Fruit fly (Drosophila melanogaster) whole organism, wandering third instar larva: ENCODE measurements around the gene CG6791.

Experiments
- Abd-B ChIP-seq: fragments of >200 bp; optimal IDR thresholded peaks from 2 replicates; lab custom pipeline; 2017; ENCODE audit warnings: missing biosample characterization, missing genetic modification characterization
- CG32264 ChIP-seq: fragments of 200-800 bp; sonication (Bioruptor generic); optimal IDR thresholded peaks from 2 replicates; lab custom pipeline; 2016; ENCODE audit warnings: missing biosample characterization, missing genetic modification characterization
- CG9705 ChIP-seq: fragments of 200-800 bp; sonication (Bioruptor generic); optimal IDR thresholded peaks from 2 replicates; lab custom pipeline; 2018; ENCODE audit warnings: missing biosample characterization, mild to moderate bottlenecking, missing genetic modification characterization
- CrebA ChIP-seq: fragments of 200-800 bp; sonication (Bioruptor generic); optimal IDR thresholded peaks from 2 replicates; lab custom pipeline; 2016; ENCODE audit warnings: missing biosample characterization, mild to moderate bottlenecking, missing genetic modification characterization, borderline replicate concordance
- Dfd ChIP-seq: fragments of >200 bp; optimal IDR thresholded peaks from 2 replicates; lab custom pipeline; 2017; ENCODE audit warnings: missing biosample characterization, missing genetic modification characterization
- Dif ChIP-seq: fragments of 200-275, 200-300 bp; sonication (Bioruptor generic); optimal IDR thresholded peaks from 2 replicates; lab custom pipeline; 2018; ENCODE audit warnings: missing biosample characterization, missing genetic modification characterization; ENCODE audit not compliant: partially characterized antibody
- GATAd ChIP-seq: sonication (Bioruptor generic); optimal IDR thresholded peaks from 2 replicates; lab custom pipeline; 2016; ENCODE audit warnings: missing biosample characterization, missing genetic modification characterization
- HLH106 ChIP-seq: fragments of 200-800 bp; optimal IDR thresholded peaks from 3 replicates; lab custom pipeline; 2019; ENCODE audit warnings: missing biosample characterization, mild to moderate bottlenecking, missing genetic modification characterization, moderate library complexity
- Hnf4 ChIP-seq: fragments of 200-800 bp; sonication (Bioruptor generic); optimal IDR thresholded peaks from 2 replicates; lab custom pipeline; 2016; ENCODE audit warnings: missing biosample characterization, mild to moderate bottlenecking, missing genetic modification characterization
- Hr78 ChIP-seq: fragments of >200 bp; optimal IDR thresholded peaks from 2 replicates; lab custom pipeline; 2017; ENCODE audit warnings: missing biosample characterization, missing genetic modification characterization
- Hr83 ChIP-seq: fragments of 200-300 bp; sonication (Bioruptor generic); optimal IDR thresholded peaks from 2 replicates; lab custom pipeline; 2016; ENCODE audit warnings: missing biosample characterization, mild to moderate bottlenecking, missing genetic modification characterization, moderate library complexity; ENCODE audit not compliant: poor library complexity, severe bottlenecking
- Jra ChIP-seq: sonication (Bioruptor generic); optimal IDR thresholded peaks from 2 replicates; lab custom pipeline; 2016; ENCODE audit warnings: missing biosample characterization, missing genetic modification characterization
- Mio ChIP-seq: sonication (Bioruptor generic); optimal IDR thresholded peaks from 2 replicates; lab custom pipeline; 2016; ENCODE audit warnings: missing biosample characterization, missing genetic modification characterization
- Myc ChIP-seq: fragments of >200 bp; optimal IDR thresholded peaks from 2 replicates; lab custom pipeline; 2017
- N ChIP-seq: fragments of >200 bp; optimal IDR thresholded peaks from 2 replicates; lab custom pipeline; 2018; ENCODE audit warnings: missing biosample characterization, missing external identifiers, missing genetic modification characterization
- OdsH ChIP-seq: fragments of 200-800 bp; sonication (Bioruptor generic); optimal IDR thresholded peaks from 2 replicates; lab custom pipeline; 2016; ENCODE audit warnings: missing biosample characterization, mild to moderate bottlenecking, missing genetic modification characterization
- Rel ChIP-seq, 2 experiments: fragments of 200-800 bp; sonication (Bioruptor generic) in 1 of 2; optimal IDR thresholded peaks; 2 replicates in 1 of 2; 3 replicates in 1 of 2; lab custom pipeline; 2016 to 2019; ENCODE audit warnings: mild to moderate bottlenecking in 2 of 2, missing biosample characterization in 2 of 2, missing genetic modification characterization in 2 of 2, moderate library complexity in 1 of 2
- Sp1 ChIP-seq: fragments of 200-800 bp; sonication (Bioruptor generic); optimal IDR thresholded peaks from 3 replicates; lab custom pipeline; 2019; ENCODE audit warnings: missing biosample characterization, mild to moderate bottlenecking, missing genetic modification characterization, moderate library complexity
- Vsx2 ChIP-seq: fragments of 200-300, 225-300 bp; sonication (Bioruptor generic); optimal IDR thresholded peaks from 2 replicates; lab custom pipeline; 2018; ENCODE audit warnings: missing biosample characterization, missing genetic modification characterization; ENCODE audit not compliant: partially characterized antibody
- br ChIP-seq: fragments of 200-800 bp; sonication (Bioruptor generic); optimal IDR thresholded peaks from 2 replicates; lab custom pipeline; 2016; ENCODE audit warnings: missing biosample characterization, missing genetic modification characterization
- brk ChIP-seq: fragments of 200-800 bp; sonication (Bioruptor generic); optimal IDR thresholded peaks from 2 replicates; lab custom pipeline; 2016; ENCODE audit warnings: missing biosample characterization, mild to moderate bottlenecking, missing genetic modification characterization
- dl ChIP-seq, 2 experiments: fragments of 175-275, 200-275 bp in 1 of 2; fragments of 200-275 bp in 1 of 2; sonication (Bioruptor generic); optimal IDR thresholded peaks; lab custom pipeline; 2018; ENCODE audit warnings: mild to moderate bottlenecking in 2 of 2, missing biosample characterization in 2 of 2, missing genetic modification characterization in 2 of 2, moderate library complexity in 2 of 2; ENCODE audit not compliant: partially characterized antibody in 2 of 2, insufficient read depth in 1 of 2
- dmrt93B ChIP-seq: fragments of 200-800 bp; sonication (Bioruptor generic); optimal IDR thresholded peaks from 2 replicates; lab custom pipeline; 2018; ENCODE audit warnings: missing biosample characterization, mild to moderate bottlenecking, missing genetic modification characterization
- dsf ChIP-seq: sonication (Bioruptor generic); optimal IDR thresholded peaks from 2 replicates; lab custom pipeline; 2016; ENCODE audit warnings: missing biosample characterization, missing genetic modification characterization, borderline replicate concordance
- ey ChIP-seq: fragments of 200-800 bp; sonication (Bioruptor generic); optimal IDR thresholded peaks from 2 replicates; lab custom pipeline; 2016; ENCODE audit warnings: missing biosample characterization, missing genetic modification characterization
- foxo ChIP-seq, 2 experiments: fragments of 200-800 bp; sonication (Bioruptor generic); optimal IDR thresholded peaks; 2 replicates in 1 of 2; 3 replicates in 1 of 2; lab custom pipeline; 2016 to 2017; ENCODE audit warnings: missing biosample characterization in 2 of 2, missing genetic modification characterization in 2 of 2
- fru ChIP-seq: fragments of 200-800 bp; sonication (Bioruptor generic); optimal IDR thresholded peaks from 3 replicates; lab custom pipeline; 2016; ENCODE audit warnings: missing biosample characterization, mild to moderate bottlenecking, missing genetic modification characterization
- h ChIP-seq: fragments of 200-800 bp; sonication (Bioruptor generic); optimal IDR thresholded peaks from 3 replicates; lab custom pipeline; 2016; ENCODE audit warnings: missing biosample characterization, mild to moderate bottlenecking, missing genetic modification characterization
- jim ChIP-seq: fragments of 175-275, 200-325 bp; sonication (Bioruptor generic); optimal IDR thresholded peaks from 2 replicates; lab custom pipeline; 2016; ENCODE audit warnings: missing biosample characterization, mild to moderate bottlenecking, missing genetic modification characterization
- lola ChIP-seq: fragments of >200 bp; optimal IDR thresholded peaks from 2 replicates; lab custom pipeline; 2017; ENCODE audit warnings: missing biosample characterization, missing genetic modification characterization
- pan ChIP-seq: fragments of >200 bp; optimal IDR thresholded peaks from 2 replicates; lab custom pipeline; 2017
- psq ChIP-seq: fragments of 200-800 bp; sonication (Bioruptor generic); optimal IDR thresholded peaks from 3 replicates; lab custom pipeline; 2017; ENCODE audit warnings: missing biosample characterization, mild to moderate bottlenecking, missing genetic modification characterization, moderate library complexity
- rgr ChIP-seq: fragments of 200-800 bp; sonication (Bioruptor generic); optimal IDR thresholded peaks from 3 replicates; lab custom pipeline; 2016; ENCODE audit warnings: missing biosample characterization, mild to moderate bottlenecking, missing genetic modification characterization
- sage ChIP-seq: fragments of 200-800 bp; sonication (Bioruptor generic); optimal IDR thresholded peaks from 2 replicates; lab custom pipeline; 2016; ENCODE audit warnings: missing biosample characterization, mild to moderate bottlenecking, missing genetic modification characterization
- sv ChIP-seq: fragments of 200-800 bp; sonication (Bioruptor generic); optimal IDR thresholded peaks from 3 replicates; lab custom pipeline; 2016; ENCODE audit warnings: missing biosample characterization, missing genetic modification characterization
- tai ChIP-seq: sonication (Bioruptor generic); optimal IDR thresholded peaks from 2 replicates; lab custom pipeline; 2016; ENCODE audit warnings: missing biosample characterization, missing genetic modification characterization
- usp ChIP-seq: fragments of >200 bp; optimal IDR thresholded peaks from 2 replicates; lab custom pipeline; 2017; ENCODE audit warnings: missing biosample characterization, missing genetic modification characterization
- woc ChIP-seq: sonication (Bioruptor generic); optimal IDR thresholded peaks from 2 replicates; lab custom pipeline; 2016; ENCODE audit warnings: missing biosample characterization, mild to moderate bottlenecking, missing genetic modification characterization

CG6791 gene

DNA sequence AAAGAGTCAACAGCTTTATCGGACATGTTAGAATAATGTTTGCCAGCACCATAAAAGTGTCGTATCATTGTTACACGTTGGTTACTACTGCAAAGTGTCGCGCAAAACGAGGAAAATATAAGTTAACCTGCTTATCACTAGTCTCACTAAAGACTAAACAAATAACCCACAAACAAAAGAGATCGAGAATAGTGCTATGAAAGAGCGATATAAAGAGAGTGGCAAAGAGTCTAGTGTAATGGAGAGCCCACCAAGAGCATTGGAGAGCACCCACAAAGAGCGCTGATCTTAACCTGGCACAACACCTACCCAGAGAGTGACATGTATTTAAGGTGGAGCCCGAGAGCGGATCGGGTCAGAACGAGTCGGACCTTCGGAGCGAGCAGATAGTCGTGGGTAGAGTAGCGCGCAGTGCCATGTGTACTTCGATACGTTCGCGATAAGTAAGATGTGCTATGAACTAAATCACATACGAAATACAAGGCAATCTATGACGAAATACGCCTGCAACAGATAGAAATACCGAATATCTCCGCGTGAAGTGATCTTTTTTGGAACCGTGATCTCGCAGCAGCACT lies 21.0 kb downstream of the CG6791 start, which contains the start of gene Mrp4:
TSS of gene Mrp4 (plus strand) at position 378 of the 578 bp plus-strand sequence.
- peak; percentile 89 for TF ChIP-seq CrebA
- TF ChIP-seq OdsH (GFP tag; lab: Kevin White, UChicago), result no peak
- TF ChIP-seq Hnf4 (GFP tag; lab: Kevin White, UChicago), result peak; percentile 75
- peak; percentile 97 to 98 for TF ChIP-seq dl (GFP tag; optimal IDR thresholded peaks at IDR 0.05; lab: Kevin White, UChicago; ENCODE audit: insufficient read depth in 1 of 2, partially characterized antibody in 2 of 2)
- TF ChIP-seq ey (GFP tag; lab: Kevin White, UChicago), result no peak
- no peak for TF ChIP-seq Sp1 (GFP tag; lab: Kevin White, UChicago)
- peak; percentile 95 for TF ChIP-seq Vsx2 (GFP tag; lab: Kevin White, UChicago)
- TF ChIP-seq N (GFP tag; lab: Kevin White, UChicago), result no peak
- no peak for TF ChIP-seq tai (GFP tag; lab: Kevin White, UChicago)
- no peak for TF ChIP-seq lola (GFP tag; lab: Kevin White, UChicago)
- TF ChIP-seq CG32264 (GFP tag; lab: Kevin White, UChicago), result no peak
- TF ChIP-seq rgr (GFP tag; lab: Kevin White, UChicago), result no peak
- peak; percentile 10 for TF ChIP-seq fru (GFP tag; lab: Kevin White, UChicago)
- TF ChIP-seq Hr78, result no peak
- peak; percentile 57 for TF ChIP-seq br (GFP tag; lab: Kevin White, UChicago)
- no peak for TF ChIP-seq usp (GFP tag; lab: Kevin White, UChicago)
- peak; percentile 51 for TF ChIP-seq sv (GFP tag; lab: Kevin White, UChicago)
- TF ChIP-seq Dfd (GFP tag; lab: Kevin White, UChicago), result no peak
- peak; percentile 95 for TF ChIP-seq Hr83 (GFP tag; lab: Kevin White, UChicago)
- TF ChIP-seq Dif (GFP tag; lab: Kevin White, UChicago), result peak; percentile 99
- no peak for TF ChIP-seq GATAd (GFP tag; lab: Kevin White, UChicago)
- TF ChIP-seq brk (GFP tag; lab: Kevin White, UChicago), result no peak
- no peak for TF ChIP-seq psq (GFP tag; lab: Kevin White, UChicago)
- no peak for TF ChIP-seq dsf (GFP tag; lab: Kevin White, UChicago)
- no peak for TF ChIP-seq Abd-B
- no peak for TF ChIP-seq CG9705 (GFP tag; lab: Kevin White, UChicago)
- no peak for TF ChIP-seq jim
- peak; percentile 47 for TF ChIP-seq h (GFP tag; lab: Kevin White, UChicago)
- TF ChIP-seq Rel (GFP tag; optimal IDR thresholded peaks at IDR 0.05; lab: Kevin White, UChicago), result peak; percentile 46
- no peak for TF ChIP-seq Rel (tag; optimal IDR thresholded peaks at IDR 0.05; lab: Kevin White, UChicago)
- TF ChIP-seq sage (GFP tag; lab: Kevin White, UChicago), result peak; percentile 10
- no peak for TF ChIP-seq pan
- TF ChIP-seq Jra (GFP tag; lab: Kevin White, UChicago), result no peak
- no peak for TF ChIP-seq foxo (GFP tag; optimal IDR thresholded peaks at IDR 0.05; lab: Kevin White, UChicago)
- TF ChIP-seq dmrt93B (GFP tag; lab: Kevin White, UChicago), result no peak
- no peak for TF ChIP-seq Myc (lab: Kevin White, UChicago)
- no peak for TF ChIP-seq Mio
- TF ChIP-seq woc (GFP tag; lab: Kevin White, UChicago), result no peak
- TF ChIP-seq HLH106 (tag; lab: Kevin White, UChicago), result no peak

DNA sequence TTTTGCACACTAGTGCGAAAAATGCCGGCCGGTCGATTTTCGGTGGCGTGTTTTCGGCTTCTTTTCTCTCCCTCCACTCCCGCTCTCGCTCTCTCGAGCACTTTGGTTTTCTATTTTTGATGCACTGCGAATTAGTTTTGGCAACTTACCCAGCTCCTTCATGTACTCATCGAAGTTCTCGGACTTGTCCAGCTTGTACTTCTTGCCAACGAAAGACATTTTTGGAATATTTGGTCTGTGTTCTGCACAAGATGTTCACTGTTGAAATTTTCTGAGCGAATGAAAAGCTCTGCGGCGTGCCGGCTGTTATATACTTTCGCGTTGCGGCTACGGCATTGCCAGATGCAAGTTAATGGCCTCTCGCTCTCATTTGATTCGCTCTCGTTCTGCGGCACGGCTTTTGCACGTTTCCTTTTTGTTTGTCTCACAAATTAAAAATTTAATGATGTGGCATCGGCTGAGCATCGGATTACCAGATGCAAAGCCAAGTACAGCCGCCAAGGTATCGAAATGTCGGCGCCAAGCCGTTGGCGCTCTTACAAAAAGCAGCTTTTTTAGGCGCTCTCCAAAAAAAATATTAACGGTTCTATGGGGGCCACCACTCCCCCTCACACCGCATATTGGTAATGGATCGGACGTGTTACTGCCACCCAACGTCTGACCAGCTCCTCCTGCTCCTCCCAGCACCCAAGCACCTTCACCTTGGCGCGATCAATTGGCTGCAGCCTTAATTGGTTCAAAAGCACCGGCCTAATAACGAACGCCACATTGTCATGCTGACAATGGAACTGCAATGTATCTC lies 23.0 kb downstream of the CG6791 start, which contains the start of the genes fabp and sea:
TSS of gene fabp (minus strand) at position 286 of the 802 bp plus-strand sequence.
TSS of gene sea (minus strand) at position 286 of the 802 bp plus-strand sequence.
- no peak for TF ChIP-seq sage (GFP tag; lab: Kevin White, UChicago)
- peak; percentile 50 for TF ChIP-seq HLH106 (tag; lab: Kevin White, UChicago)
- no peak for TF ChIP-seq jim
- TF ChIP-seq CG9705 (GFP tag; lab: Kevin White, UChicago), result no peak
- TF ChIP-seq fru (GFP tag; lab: Kevin White, UChicago), result peak; percentile 67
- peak; percentile 50 for TF ChIP-seq rgr (GFP tag; lab: Kevin White, UChicago)
- peak; percentile 37 for TF ChIP-seq psq (GFP tag; lab: Kevin White, UChicago)
- peak; percentile 58 for TF ChIP-seq OdsH (GFP tag; lab: Kevin White, UChicago)
- TF ChIP-seq ey (GFP tag; lab: Kevin White, UChicago), result peak; percentile 32
- no peak for TF ChIP-seq pan
- TF ChIP-seq h (GFP tag; lab: Kevin White, UChicago), result peak; percentile 52
- no peak for TF ChIP-seq Dif (GFP tag; lab: Kevin White, UChicago)
- no peak for TF ChIP-seq dl (GFP tag; optimal IDR thresholded peaks at IDR 0.05; lab: Kevin White, UChicago; ENCODE audit: insufficient read depth in 1 of 2, partially characterized antibody in 2 of 2)
- TF ChIP-seq woc (GFP tag; lab: Kevin White, UChicago), result no peak
- TF ChIP-seq Mio, result no peak
- TF ChIP-seq tai (GFP tag; lab: Kevin White, UChicago), result no peak
- peak; percentile 67 for TF ChIP-seq Sp1 (GFP tag; lab: Kevin White, UChicago)
- no peak for TF ChIP-seq dmrt93B (GFP tag; lab: Kevin White, UChicago)
- TF ChIP-seq brk (GFP tag; lab: Kevin White, UChicago), result no peak
- TF ChIP-seq Dfd (GFP tag; lab: Kevin White, UChicago), result no peak
- TF ChIP-seq dsf (GFP tag; lab: Kevin White, UChicago), result no peak
- no peak for TF ChIP-seq GATAd (GFP tag; lab: Kevin White, UChicago)
- peak; percentile 35 for TF ChIP-seq br (GFP tag; lab: Kevin White, UChicago)
- TF ChIP-seq Hr83 (GFP tag; lab: Kevin White, UChicago), result peak; percentile 59
- no peak for TF ChIP-seq N (GFP tag; lab: Kevin White, UChicago)
- TF ChIP-seq Vsx2 (GFP tag; lab: Kevin White, UChicago), result no peak
- TF ChIP-seq CrebA, result peak; percentile 94
- no peak for TF ChIP-seq CG32264 (GFP tag; lab: Kevin White, UChicago)
- peak in 1 of 2 experiments; percentile 50 for TF ChIP-seq foxo (GFP tag; optimal IDR thresholded peaks at IDR 0.05; lab: Kevin White, UChicago)
- no peak for TF ChIP-seq Hr78
- no peak for TF ChIP-seq Jra (GFP tag; lab: Kevin White, UChicago)
- no peak for TF ChIP-seq Abd-B
- no peak for TF ChIP-seq Myc (lab: Kevin White, UChicago)
- peak; percentile 56 for TF ChIP-seq Hnf4 (GFP tag; lab: Kevin White, UChicago)
- no peak for TF ChIP-seq lola (GFP tag; lab: Kevin White, UChicago)
